Worm (Caenorhabditis elegans): ENCODE results near the gene R04B3.1.

DNA sequence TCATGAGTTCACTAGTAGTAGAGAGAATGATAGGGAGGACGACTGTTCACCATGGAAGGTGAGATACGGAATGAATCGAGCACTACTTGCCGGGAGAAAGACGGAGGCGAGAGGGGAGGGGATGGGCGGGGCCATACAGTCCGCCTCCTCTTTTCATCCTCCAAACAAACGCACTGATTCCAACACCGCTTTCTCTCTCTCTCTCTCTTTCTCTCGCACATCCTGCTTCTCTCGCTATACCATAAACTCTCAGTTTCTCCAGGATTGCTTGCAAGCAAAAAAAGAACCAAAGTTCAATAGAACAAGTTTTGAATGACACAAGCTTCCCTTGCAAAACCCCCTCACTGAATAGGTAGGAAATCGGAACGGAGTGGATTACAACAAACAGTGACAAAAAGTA lies 35.9 kb downstream of the R04B3.1 start:
- TF ChIP-seq W03F9.2 (tag; optimal IDR thresholded peaks at IDR 0.05) (no peak), him-1 (tag; optimal IDR thresholded peaks at IDR 0.05) (no peak)

Data from whole organism, L4/young adult.